Worm (Caenorhabditis elegans) whole organism, midembryonic: ENCODE data around the gene sri-62.

Source experiments
- T22C8.4 ChIP-seq: fragments of 200-800 bp; sonication (Bioruptor generic); IDR thresholded peaks from 2 replicates; pipeline ENCODE4 v1.3.6; 2022; ENCODE audit warnings: missing genetic modification characterization, missing compliant biosample characterization
- cog-1 ChIP-seq: sonication (generic microtip); optimal IDR thresholded peaks from 2 replicates; lab custom pipeline; 2016; ENCODE audit warnings: missing genetic modification characterization, missing compliant biosample characterization
- flt-1 ChIP-seq: fragments of 200-800 bp; sonication (Bioruptor generic); IDR thresholded peaks from 2 replicates; pipeline ENCODE4 v1.3.6; 2022; ENCODE audit warnings: missing genetic modification characterization, missing compliant biosample characterization
- klf-2 ChIP-seq: fragments of 200-800 bp; sonication (Bioruptor generic); conservative IDR thresholded peaks from 2 replicates; pipeline ENCODE4 v1.3.6; 2022; ENCODE audit warnings: missing genetic modification reagents, missing genetic modification characterization, missing compliant biosample characterization
- med-1 ChIP-seq: sonication (generic microtip); optimal IDR thresholded peaks from 2 replicates; lab custom pipeline; 2017; ENCODE audit warnings: missing genetic modification characterization, mild to moderate bottlenecking, missing compliant biosample characterization, antibody characterized with exemption, missing genetic modification reagents; ENCODE audit not compliant: insufficient read depth
- ref-1 ChIP-seq: fragments of 200-800 bp; sonication (Bioruptor generic); conservative IDR thresholded peaks from 2 replicates; pipeline ENCODE4 v1.3.6; 2022; ENCODE audit warnings: missing genetic modification reagents, missing genetic modification characterization, missing compliant biosample characterization
- tab-1 ChIP-seq: fragments of 200-800 bp; sonication (Bioruptor generic); IDR thresholded peaks from 2 replicates; pipeline ENCODE4 v1.3.6; 2022; ENCODE audit warnings: missing genetic modification characterization, missing compliant biosample characterization
- ztf-23 ChIP-seq: fragments of 200-800 bp; sonication (Bioruptor generic); IDR thresholded peaks from 2 replicates; pipeline ENCODE4 v1.3.6; 2022; ENCODE audit warnings: missing genetic modification reagents, missing genetic modification characterization, missing compliant biosample characterization
- ztf-29 ChIP-seq: fragments of 200-800 bp; sonication (Bioruptor generic); IDR thresholded peaks from 2 replicates; pipeline ENCODE4 v1.3.6; 2022; ENCODE audit warnings: missing genetic modification reagents, missing genetic modification characterization, missing compliant biosample characterization

The sri-62 gene

ce11 chrII:2734266-2734665 is 36.0 kb upstream of the sri-62 start:
- TF ChIP-seq cog-1 (tag; lab: Kevin White, UChicago): no peak
- TF ChIP-seq ref-1: no peak
- TF ChIP-seq ztf-29 (GFP tag; lab: Robert Waterston, UW): no peak
- no peak for TF ChIP-seq klf-2 (GFP tag; lab: Robert Waterston, UW)
- no peak for TF ChIP-seq flt-1 (GFP tag; lab: Robert Waterston, UW)
- TF ChIP-seq T22C8.4 (GFP tag; lab: Robert Waterston, UW): no peak
- TF ChIP-seq med-1: no peak

ce11 chrII:2730647-2731046 is 32.4 kb upstream of the sri-62 start:
- TF ChIP-seq med-1: no peak
- no peak for TF ChIP-seq ref-1
- TF ChIP-seq tab-1: no peak

- TF ChIP-seq med-1: no peak
- no peak for TF ChIP-seq klf-2 (GFP tag; lab: Robert Waterston, UW)
- no peak for TF ChIP-seq flt-1 (GFP tag; lab: Robert Waterston, UW)
- no peak for TF ChIP-seq cog-1 (tag; lab: Kevin White, UChicago)
- no peak for TF ChIP-seq tab-1
- no peak for TF ChIP-seq ref-1
- no peak for TF ChIP-seq ztf-23 (GFP tag; lab: Robert Waterston, UW)
- TF ChIP-seq ztf-29 (GFP tag; lab: Robert Waterston, UW): no peak
- no peak for TF ChIP-seq T22C8.4 (GFP tag; lab: Robert Waterston, UW)
Observed at ce11 chrII:2726774-2727173, 28.5 kb upstream of the sri-62 start.

ce11 chrII:2725561-2725960 is 27.3 kb upstream of the sri-62 start, which contains the start of the genes T05A8.11 and nep-2:
TSS of gene T05A8.11 (minus strand) at chrII:2725661.
TSS of gene nep-2 (minus strand) at chrII:2725752.
- TF ChIP-seq ref-1 (no peak), klf-2 (GFP tag; lab: Robert Waterston, UW) (no peak), ztf-29 (GFP tag; lab: Robert Waterston, UW) (no peak), ztf-23 (GFP tag; lab: Robert Waterston, UW) (no peak), cog-1 (tag; lab: Kevin White, UChicago) (no peak), T22C8.4 (GFP tag; lab: Robert Waterston, UW) (no peak), flt-1 (GFP tag; lab: Robert Waterston, UW) (no peak), tab-1 (no peak), med-1 (no peak)

- no peak for TF ChIP-seq flt-1 (GFP tag; lab: Robert Waterston, UW)
- no peak for TF ChIP-seq cog-1 (tag; lab: Kevin White, UChicago)
- TF ChIP-seq T22C8.4 (GFP tag; lab: Robert Waterston, UW): no peak
- TF ChIP-seq ref-1: no peak
- TF ChIP-seq ztf-29 (GFP tag; lab: Robert Waterston, UW): no peak
- TF ChIP-seq ztf-23 (GFP tag; lab: Robert Waterston, UW): no peak
- no peak for TF ChIP-seq med-1
- no peak for TF ChIP-seq tab-1
- no peak for TF ChIP-seq klf-2 (GFP tag; lab: Robert Waterston, UW)
Observed at ce11 chrII:2721992-2722391, 23.7 kb upstream of the sri-62 start.

ce11 chrII:2719212-2719611 is 20.9 kb upstream of the sri-62 start:
- TF ChIP-seq ztf-23 (GFP tag; lab: Robert Waterston, UW) (no peak), tab-1 (no peak), ztf-29 (GFP tag; lab: Robert Waterston, UW) (no peak), cog-1 (tag; lab: Kevin White, UChicago) (no peak), flt-1 (GFP tag; lab: Robert Waterston, UW) (no peak), T22C8.4 (GFP tag; lab: Robert Waterston, UW) (no peak), klf-2 (GFP tag; lab: Robert Waterston, UW) (no peak), ref-1 (no peak), med-1 (no peak)

ce11 chrII:2717335-2717734 is 19.1 kb upstream of the sri-62 start, which contains the start of gene T05A8.3:
TSS of gene T05A8.3 (minus strand) at chrII:2717435.
- no peak for TF ChIP-seq ztf-29 (GFP tag; lab: Robert Waterston, UW)
- no peak for TF ChIP-seq ztf-23 (GFP tag; lab: Robert Waterston, UW)
- no peak for TF ChIP-seq med-1
- no peak for TF ChIP-seq T22C8.4 (GFP tag; lab: Robert Waterston, UW)
- TF ChIP-seq ref-1: no peak
- no peak for TF ChIP-seq flt-1 (GFP tag; lab: Robert Waterston, UW)
- no peak for TF ChIP-seq tab-1
- TF ChIP-seq klf-2 (GFP tag; lab: Robert Waterston, UW): no peak
- TF ChIP-seq cog-1 (tag; lab: Kevin White, UChicago): no peak

ce11 chrII:2710919-2711318 is 12.6 kb upstream of the sri-62 start, which contains the start of gene T05A8.2:
TSS of gene T05A8.2 (minus strand) at chrII:2711019.
- TF ChIP-seq cog-1 (tag; lab: Kevin White, UChicago) (no peak), med-1 (no peak), T22C8.4 (GFP tag; lab: Robert Waterston, UW) (no peak), flt-1 (GFP tag; lab: Robert Waterston, UW) (no peak), ztf-29 (GFP tag; lab: Robert Waterston, UW) (no peak), ref-1 (no peak), tab-1 (no peak), klf-2 (GFP tag; lab: Robert Waterston, UW) (no peak), ztf-23 (GFP tag; lab: Robert Waterston, UW) (no peak)

- TF ChIP-seq ref-1 (no peak), flt-1 (GFP tag; lab: Robert Waterston, UW) (no peak), T22C8.4 (GFP tag; lab: Robert Waterston, UW) (no peak), cog-1 (tag; lab: Kevin White, UChicago) (no peak)
Observed at ce11 chrII:2709942-2710341, 11.7 kb upstream of the sri-62 start, which contains the start of gene T05A8.1. TSS of gene T05A8.1 (minus strand) at chrII:2710042.

ce11 chrII:2707872-2708271 is 9.6 kb upstream of the sri-62 start, which contains the start of gene Y47G7B.2:
TSS of gene Y47G7B.2 (minus strand) at chrII:2708014.
- TF ChIP-seq ztf-29 (GFP tag; lab: Robert Waterston, UW) (no peak), tab-1 (no peak), cog-1 (tag; lab: Kevin White, UChicago) (no peak), med-1 (no peak), klf-2 (GFP tag; lab: Robert Waterston, UW) (no peak), T22C8.4 (GFP tag; lab: Robert Waterston, UW) (no peak), flt-1 (GFP tag; lab: Robert Waterston, UW) (no peak), ref-1 (no peak), ztf-23 (GFP tag; lab: Robert Waterston, UW) (no peak)
